Worm (Caenorhabditis elegans) whole organism, L4/young adult: Measurements from ENCODE around the gene ZK856.14.

Source experiments
- W03F9.2 ChIP-seq: fragments of 150-350 bp; optimal IDR thresholded peaks from 2 replicates; lab custom pipeline; 2014; ENCODE audit warnings: missing biosample characterization, missing genetic modification characterization
- dao-5 ChIP-seq: sonication (generic microtip); optimal IDR thresholded peaks from 2 replicates; lab custom pipeline; 2016; ENCODE audit warnings: missing genotype, missing genetic modification characterization, moderate library complexity, missing compliant biosample characterization
- him-1 ChIP-seq: sonication (generic microtip); optimal IDR thresholded peaks from 2 replicates; lab custom pipeline; 2016; ENCODE audit warnings: missing genotype, missing genetic modification reagents, missing genetic modification characterization, missing compliant biosample characterization

ce11 chrV:10179235-10179634, 37.6 kb upstream of the ZK856.14 start, which contains the start of gene cul-5:
- TF ChIP-seq him-1 (tag; lab: Kevin White, UChicago) = no peak
- no peak for TF ChIP-seq W03F9.2 (tag; lab: Kevin White, UChicago)
- no peak for TF ChIP-seq dao-5 (tag; lab: Kevin White, UChicago)
